Fruit fly (Drosophila melanogaster) whole organism, embryonic: ENCODE data around the gene Cdc37.
A peak's percentile ranks its signal among the peaks of the same experiment; 100 is the strongest.

Source experiments
- Adf1 ChIP-seq: fragments of 200-800 bp; sonication (Bioruptor generic); IDR thresholded peaks from 2 replicates; pipeline ENCODE4 v1.3.6; 2022; ENCODE audit warnings: missing biosample characterization, missing genetic modification characterization
- Bgb ChIP-seq: fragments of 200-800 bp; sonication (Bioruptor generic); IDR thresholded peaks from 2 replicates; pipeline ENCODE4 v1.3.6; 2022; ENCODE audit warnings: missing biosample characterization, missing genetic modification characterization; ENCODE audit not compliant: partially characterized antibody
- CG10431 ChIP-seq: fragments of 200-800 bp; sonication (Bioruptor generic); optimal IDR thresholded peaks from 3 replicates; lab custom pipeline; 2018; ENCODE audit warnings: missing biosample characterization, mild to moderate bottlenecking, missing genetic modification characterization
- CG12769 ChIP-seq: fragments of 200-800 bp; sonication (Bioruptor generic); optimal IDR thresholded peaks from 2 replicates; lab custom pipeline; 2019; ENCODE audit warnings: missing biosample characterization, mild to moderate bottlenecking, missing genetic modification characterization, moderate library complexity
- CG16813 ChIP-seq: fragments of 200-800 bp; sonication (Bioruptor generic); IDR thresholded peaks from 3 replicates; pipeline ENCODE4 v1.3.6; 2022; ENCODE audit warnings: missing biosample characterization, missing genetic modification characterization; ENCODE audit not compliant: partially characterized antibody
- CG16815 ChIP-seq: fragments of 200-800 bp; sonication (Bioruptor generic); optimal IDR thresholded peaks from 3 replicates; lab custom pipeline; 2017; ENCODE audit warnings: missing biosample characterization, mild to moderate bottlenecking, missing genetic modification characterization
- CG16863 ChIP-seq: fragments of 200-800 bp; sonication (Bioruptor generic); optimal IDR thresholded peaks from 3 replicates; lab custom pipeline; 2016; ENCODE audit warnings: missing biosample characterization, missing genetic modification characterization
- CG18476 ChIP-seq: fragments of 200-800 bp; sonication (Bioruptor generic); optimal IDR thresholded peaks from 2 replicates; lab custom pipeline; 2016; ENCODE audit warnings: missing biosample characterization, mild to moderate bottlenecking, missing genetic modification characterization
- CG3163 ChIP-seq: fragments of 200-800 bp; sonication (Bioruptor generic); optimal IDR thresholded peaks from 3 replicates; lab custom pipeline; 2016; ENCODE audit warnings: missing biosample characterization, missing genetic modification characterization
- CG34422 ChIP-seq: fragments of 200-800 bp; sonication (Bioruptor generic); IDR thresholded peaks from 3 replicates; pipeline ENCODE4 v1.3.6; 2022; ENCODE audit warnings: missing biosample characterization, missing genetic modification characterization
- CG3847 ChIP-seq: fragments of 200-800 bp; sonication (Bioruptor generic); IDR thresholded peaks from 2 replicates; pipeline ENCODE4 v1.3.6; 2022; ENCODE audit warnings: missing biosample characterization, missing genetic modification characterization
- CG4424 ChIP-seq: fragments of 200-800 bp; sonication (Bioruptor generic); optimal IDR thresholded peaks from 3 replicates; lab custom pipeline; 2016; ENCODE audit warnings: missing biosample characterization, missing genetic modification characterization
- CG5245 ChIP-seq: fragments of 200-800 bp; sonication (Bioruptor generic); optimal IDR thresholded peaks from 3 replicates; lab custom pipeline; 2016; ENCODE audit warnings: missing biosample characterization, missing genetic modification characterization
- CG6791 ChIP-seq: fragments of 200-800 bp; sonication (Bioruptor generic); IDR thresholded peaks from 3 replicates; pipeline ENCODE4 v1.3.6; 2022; ENCODE audit warnings: missing biosample characterization, missing genetic modification characterization; ENCODE audit not compliant: partially characterized antibody
- CG6854 ChIP-seq: fragments of 200-800 bp; sonication (Bioruptor generic); optimal IDR thresholded peaks from 3 replicates; lab custom pipeline; 2017; ENCODE audit warnings: missing biosample characterization, mild to moderate bottlenecking, missing genetic modification characterization
- CG8281 ChIP-seq: fragments of 200-800 bp; sonication (Bioruptor generic); optimal IDR thresholded peaks from 2 replicates; lab custom pipeline; 2018; ENCODE audit warnings: missing biosample characterization, mild to moderate bottlenecking, missing genetic modification characterization, moderate library complexity
- CG9876 ChIP-seq: fragments of 200-800 bp; sonication (Bioruptor generic); optimal IDR thresholded peaks from 2 replicates; lab custom pipeline; 2016; ENCODE audit warnings: missing biosample characterization, missing genetic modification characterization
- CkIIα-i1 ChIP-seq: fragments of 200-800 bp; sonication (Bioruptor generic); IDR thresholded peaks from 2 replicates; pipeline ENCODE4 v1.3.6; 2022; ENCODE audit warnings: missing biosample characterization, missing genetic modification characterization
- Dbx ChIP-seq: fragments of 200-800 bp; sonication (Bioruptor generic); IDR thresholded peaks from 3 replicates; pipeline ENCODE4 v1.3.6; 2022; ENCODE audit warnings: missing biosample characterization, missing genetic modification characterization
- Deaf1 ChIP-seq: fragments of 200-800 bp; optimal IDR thresholded peaks from 3 replicates; lab custom pipeline; 2019; ENCODE audit warnings: missing biosample characterization, mild to moderate bottlenecking, missing genetic modification characterization, moderate library complexity
- Drgx ChIP-seq: fragments of 200-800 bp; sonication (Bioruptor generic); IDR thresholded peaks from 2 replicates; pipeline ENCODE4 v1.3.6; 2022; ENCODE audit warnings: missing biosample characterization, missing genetic modification characterization
- ERR ChIP-seq: fragments of 200-800 bp; sonication (Bioruptor generic); optimal IDR thresholded peaks from 2 replicates; lab custom pipeline; 2016; ENCODE audit warnings: missing biosample characterization, missing genetic modification characterization
- Hmr ChIP-seq: fragments of 200-800 bp; sonication (Bioruptor generic); optimal IDR thresholded peaks from 3 replicates; lab custom pipeline; 2017; ENCODE audit warnings: mild to moderate bottlenecking, missing biosample characterization, missing genetic modification reagents, missing genetic modification characterization
- Optix ChIP-seq: fragments of 200-800 bp; sonication (Bioruptor generic); IDR thresholded peaks from 3 replicates; pipeline ENCODE4 v1.3.6; 2022; ENCODE audit warnings: missing biosample characterization, missing genetic modification characterization
- Rfx ChIP-seq: fragments of 200-800 bp; sonication (Bioruptor generic); IDR thresholded peaks from 2 replicates; pipeline ENCODE4 v1.3.6; 2022; ENCODE audit warnings: missing biosample characterization, missing genetic modification characterization
- Sox102F ChIP-seq: fragments of 200-800 bp; sonication (Bioruptor generic); optimal IDR thresholded peaks from 2 replicates; lab custom pipeline; 2018; ENCODE audit warnings: missing biosample characterization, mild to moderate bottlenecking, missing genetic modification characterization, moderate library complexity
- Sry-δ ChIP-seq: fragments of 200-800 bp; sonication (Bioruptor generic); optimal IDR thresholded peaks from 2 replicates; lab custom pipeline; 2016; ENCODE audit warnings: missing biosample characterization, missing genetic modification characterization
- amos ChIP-seq: fragments of 200-800 bp; sonication (Bioruptor generic); IDR thresholded peaks from 2 replicates; pipeline ENCODE4 v1.3.6; 2022; ENCODE audit warnings: missing biosample characterization, missing genetic modification characterization; ENCODE audit not compliant: partially characterized antibody
- bcd ChIP-seq: fragments of 200-800 bp; sonication (Bioruptor generic); optimal IDR thresholded peaks from 2 replicates; lab custom pipeline; 2017; ENCODE audit warnings: missing biosample characterization, mild to moderate bottlenecking, missing genetic modification characterization
- chinmo ChIP-seq: fragments of 200-800 bp; sonication (Bioruptor generic); IDR thresholded peaks from 4 replicates; pipeline ENCODE4 v1.3.6; 2022; ENCODE audit warnings: missing biosample characterization, missing genetic modification characterization; ENCODE audit not compliant: partially characterized antibody
- croc ChIP-seq: fragments of 200-800 bp; sonication (Bioruptor generic); conservative IDR thresholded peaks from 3 replicates; pipeline ENCODE4 v1.3.6; 2022; ENCODE audit warnings: missing biosample characterization, missing genetic modification characterization
- gcm2 ChIP-seq: fragments of 200-800 bp; sonication (Bioruptor generic); optimal IDR thresholded peaks from 2 replicates; lab custom pipeline; 2016; ENCODE audit warnings: missing biosample characterization, missing genetic modification characterization
- gem ChIP-seq: fragments of 200-800 bp; sonication (Bioruptor generic); optimal IDR thresholded peaks from 2 replicates; lab custom pipeline; 2019; ENCODE audit warnings: missing biosample characterization, mild to moderate bottlenecking, missing genetic modification characterization, moderate library complexity
- grau ChIP-seq: fragments of 200-800 bp; optimal IDR thresholded peaks from 3 replicates; lab custom pipeline; 2019; ENCODE audit warnings: missing biosample characterization, mild to moderate bottlenecking, missing genetic modification characterization, moderate library complexity
- gro ChIP-seq: fragments of 200-800 bp; sonication (Bioruptor generic); optimal IDR thresholded peaks from 2 replicates; lab custom pipeline; 2016; ENCODE audit warnings: missing biosample characterization, missing genetic modification characterization
- jigr1 ChIP-seq: fragments of 200-800 bp; sonication (Bioruptor generic); IDR thresholded peaks from 3 replicates; pipeline ENCODE4 v1.3.6; 2022; ENCODE audit warnings: missing biosample characterization, missing genetic modification characterization
- mld ChIP-seq: fragments of 200-800 bp; sonication (Bioruptor generic); IDR thresholded peaks from 3 replicates; pipeline ENCODE4 v1.3.6; 2022; ENCODE audit warnings: missing biosample characterization, missing genetic modification characterization; ENCODE audit not compliant: partially characterized antibody
- oc ChIP-seq: fragments of 200-800 bp; sonication (Bioruptor generic); optimal IDR thresholded peaks from 2 replicates; lab custom pipeline; 2018; ENCODE audit warnings: missing biosample characterization, mild to moderate bottlenecking, missing genetic modification characterization, moderate library complexity
- otp ChIP-seq: fragments of 200-800 bp; sonication (Bioruptor generic); IDR thresholded peaks from 3 replicates; pipeline ENCODE4, ENCODE4 v1.3.6; 2022; ENCODE audit warnings: missing biosample characterization, missing genetic modification characterization
- p53 ChIP-seq: fragments of 200-800 bp; sonication (Bioruptor generic); optimal IDR thresholded peaks from 2 replicates; lab custom pipeline; 2016; ENCODE audit warnings: missing biosample characterization, missing genetic modification characterization
- peb ChIP-seq: fragments of 200-800 bp; sonication (Bioruptor generic); IDR thresholded peaks from 2 replicates; pipeline ENCODE4 v1.3.6; 2022; ENCODE audit warnings: missing biosample characterization, missing genetic modification characterization
- psq ChIP-seq: fragments of 200-800 bp; sonication (Bioruptor generic); optimal IDR thresholded peaks from 2 replicates; lab custom pipeline; 2017; ENCODE audit warnings: missing biosample characterization, missing genetic modification characterization
- rib ChIP-seq: fragments of 200-800 bp; sonication (Bioruptor generic); IDR thresholded peaks from 2 replicates; pipeline ENCODE4 v1.3.6; 2022; ENCODE audit warnings: missing biosample characterization, missing genetic modification characterization
- schlank ChIP-seq: fragments of 200-800 bp; sonication (Bioruptor generic); optimal IDR thresholded peaks from 2 replicates; lab custom pipeline; 2018; ENCODE audit warnings: missing biosample characterization, mild to moderate bottlenecking, missing genetic modification characterization
- sim ChIP-seq: fragments of 200-800 bp; sonication (Bioruptor generic); IDR thresholded peaks from 2 replicates; pipeline ENCODE4 v1.3.6; 2022; ENCODE audit warnings: missing biosample characterization, missing genetic modification characterization
- sob ChIP-seq: fragments of 200-800 bp; sonication (Bioruptor generic); IDR thresholded peaks from 2 replicates; pipeline ENCODE4 v1.3.6; 2022; ENCODE audit warnings: missing biosample characterization, missing genetic modification characterization
- vvl ChIP-seq: fragments of 200-800 bp; sonication (Bioruptor generic); IDR thresholded peaks from 2 replicates; pipeline ENCODE4 v1.3.6; 2022; ENCODE audit warnings: missing biosample characterization, missing genetic modification characterization
- z ChIP-seq: fragments of 200-800 bp; sonication (Bioruptor generic); IDR thresholded peaks from 3 replicates; pipeline ENCODE4 v1.3.6; 2022; ENCODE audit warnings: missing biosample characterization, missing genetic modification characterization
- zen2 ChIP-seq: fragments of 200-800 bp; sonication (Bioruptor generic); IDR thresholded peaks from 3 replicates; pipeline ENCODE4 v1.3.6; 2022; ENCODE audit warnings: missing biosample characterization, missing genetic modification characterization; ENCODE audit not compliant: partially characterized antibody
- zfh2 ChIP-seq: fragments of 200-800 bp; sonication (Bioruptor generic); optimal IDR thresholded peaks from 2 replicates; lab custom pipeline; 2016; ENCODE audit warnings: missing biosample characterization, missing genetic modification characterization

Gene Cdc37

DNA sequence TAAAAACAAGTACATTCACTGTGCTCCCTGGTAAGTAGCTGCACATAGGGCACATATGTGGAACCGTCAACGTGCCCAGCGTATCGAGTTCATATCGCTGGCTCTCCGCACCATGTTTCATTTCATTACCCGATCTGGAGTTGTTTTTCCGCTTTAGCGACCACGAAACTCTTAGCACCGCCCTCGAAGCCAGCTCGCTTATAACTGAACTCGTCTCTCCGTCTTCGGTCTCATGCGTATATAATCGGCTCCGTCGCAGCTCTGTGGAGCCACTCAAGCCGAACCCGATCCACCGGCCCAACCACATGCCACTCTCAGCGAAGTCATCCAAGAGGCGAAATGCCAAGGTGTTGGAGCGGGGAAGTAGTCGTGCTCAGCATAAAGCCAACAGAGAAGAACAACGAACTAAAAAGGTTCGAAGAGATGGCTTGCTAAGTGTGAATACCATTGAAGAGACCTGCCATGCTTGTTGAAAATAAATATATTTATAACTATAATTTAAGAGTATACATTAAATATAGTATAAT, 39.7 kb upstream of the Cdc37 start, which contains the start of gene Cht2 (continued):
- TF ChIP-seq Deaf1 (tag; lab: Kevin White, UChicago), result peak; percentile 94
- no peak for TF ChIP-seq gro (GFP tag; lab: Kevin White, UChicago)
- TF ChIP-seq CG3163 (GFP tag; lab: Kevin White, UChicago), result peak; percentile 82
- TF ChIP-seq Drgx (GFP tag; lab: Robert Waterston, UW), result peak; percentile 42; the same call in 1 of the 2 replicates
- no peak for TF ChIP-seq CG6791
- TF ChIP-seq Dbx (GFP tag; lab: Robert Waterston, UW), result 0 out of 3 replicates have a peak, but pooled peaks have one; percentile 20
- peak; percentile 18 for TF ChIP-seq gcm2 (GFP tag; lab: Kevin White, UChicago)
- no peak for TF ChIP-seq CG3847
- peak; percentile 13; the same call in 1 of the 2 replicates for TF ChIP-seq vvl (GFP tag; lab: Robert Waterston, UW)
- TF ChIP-seq CG6854, result peak; percentile 23
- TF ChIP-seq Sox102F (GFP tag; lab: Kevin White, UChicago), result no peak
- peak; percentile 9 for TF ChIP-seq Hmr (GFP tag; lab: Kevin White, UChicago)
- TF ChIP-seq CG9876 (GFP tag; lab: Kevin White, UChicago), result no peak
- TF ChIP-seq CG34422 (GFP tag; lab: Robert Waterston, UW), result peak; percentile 51; the same call in 1 of the 3 replicates
- peak; percentile 76; the same call in 1 of the 4 replicates for TF ChIP-seq chinmo
- TF ChIP-seq gem (tag; lab: Kevin White, UChicago), result no peak
- TF ChIP-seq CG18476 (GFP tag; lab: Kevin White, UChicago), result peak; percentile 34
- TF ChIP-seq p53, result no peak
- TF ChIP-seq sob (GFP tag; lab: Robert Waterston, UW), result peak; percentile 51; the same call in 1 of the 2 replicates
- peak; percentile 70 for TF ChIP-seq CG12769 (tag; lab: Kevin White, UChicago)
- peak; percentile 11 for TF ChIP-seq oc (tag; lab: Kevin White, UChicago)
- peak; percentile 28; the same call in 1 of the 2 replicates for TF ChIP-seq Rfx (GFP tag; lab: Robert Waterston, UW)
- TF ChIP-seq z (GFP tag; lab: Robert Waterston, UW), result peak; percentile 86
- no peak for TF ChIP-seq croc
- peak; percentile 17; the same call in 1 of the 2 replicates for TF ChIP-seq rib (GFP tag; lab: Robert Waterston, UW)
- 0 out of 2 replicates have a peak, but pooled peaks have one; percentile 29 for TF ChIP-seq Bgb (GFP tag; lab: Robert Waterston, UW)
- TF ChIP-seq CkIIα-i1 (GFP tag; lab: Robert Waterston, UW), result no peak
- 0 out of 3 replicates have a peak, but pooled peaks have one; percentile 38 for TF ChIP-seq zen2 (GFP tag; lab: Robert Waterston, UW)
- TF ChIP-seq, all 482 proteins: peak for 43

DNA sequence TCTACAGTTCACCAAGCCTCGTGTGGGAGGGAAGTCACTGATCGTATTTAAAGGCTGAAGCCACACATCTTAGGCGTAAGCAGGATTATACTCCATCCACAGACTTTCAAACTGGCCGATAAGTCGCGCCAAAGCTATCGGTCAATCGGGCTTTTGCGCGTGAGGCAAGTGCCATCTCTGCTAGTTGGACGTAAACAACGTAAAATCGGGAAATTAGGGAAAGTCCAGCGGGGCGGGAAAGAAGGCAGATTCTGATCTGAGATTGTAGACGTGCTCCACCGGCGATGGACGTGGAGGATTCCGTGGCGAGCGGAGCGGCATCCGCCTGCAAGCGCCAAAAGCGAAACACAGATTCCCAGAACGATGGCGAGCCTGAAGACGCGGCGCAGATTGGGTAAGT, 39.0 kb upstream of the Cdc37 start, which contains the start of gene CG8001:
CG8001 (plus strand) TSS at position 17 of the 400 bp plus-strand sequence.
- TF ChIP-seq peb (no peak), sim (GFP tag; lab: Robert Waterston, UW) (no peak), amos (peak; percentile 64; the same call in 1 of the 2 replicates), ERR (no peak), CG8281 (no peak), Sry-δ (GFP tag; lab: Kevin White, UChicago) (peak; percentile 83), psq (no peak), sob (GFP tag; lab: Robert Waterston, UW) (peak; percentile 31; the same call in 1 of the 2 replicates), CG16815 (GFP tag; lab: Kevin White, UChicago) (no peak), CG4424 (GFP tag; lab: Kevin White, UChicago) (no peak), bcd (GFP tag; lab: Kevin White, UChicago) (no peak), Optix (GFP tag; lab: Robert Waterston, UW) (no peak), grau (tag; lab: Kevin White, UChicago) (no peak), otp (no peak), zfh2 (GFP tag; lab: Kevin White, UChicago) (no peak), schlank (tag; lab: Kevin White, UChicago) (no peak), CG16863 (GFP tag; lab: Kevin White, UChicago) (no peak), mld (peak; percentile 62; the same call in 1 of the 3 replicates), Adf1 (GFP tag; lab: Robert Waterston, UW) (no peak), jigr1 (no peak), CG10431 (GFP tag; lab: Kevin White, UChicago) (no peak), CG16813 (GFP tag; lab: Robert Waterston, UW) (0 out of 3 replicates have a peak, but pooled peaks have one; percentile 33), CG5245 (GFP tag; lab: Kevin White, UChicago) (no peak)
